Worm (Caenorhabditis elegans): ENCODE data around the gene K08C7.4.

DNA sequence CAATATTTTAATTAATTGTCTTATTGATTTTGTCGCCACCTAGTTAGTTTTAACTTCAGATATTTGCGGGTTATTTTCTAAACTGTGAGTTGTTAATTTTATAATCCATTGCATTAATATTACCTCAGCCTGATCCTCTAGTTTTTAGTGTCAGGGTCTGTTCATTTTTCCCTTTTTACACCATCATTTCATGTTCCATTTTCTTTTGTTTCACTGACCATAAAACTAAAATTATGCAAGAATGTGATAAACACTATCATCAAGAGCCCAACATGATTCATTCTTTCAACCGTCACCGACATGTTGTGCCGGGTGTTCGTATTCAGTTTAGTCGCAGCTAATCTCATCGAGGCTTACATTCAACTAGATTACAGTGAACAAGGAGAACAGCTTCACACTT lies 41.3 kb downstream of the K08C7.4 start, which contains the start of gene F56C4.2:
- TF ChIP-seq egl-27 (tag; optimal IDR thresholded peaks at IDR 0.05): no peak
- TF ChIP-seq ztf-11 (tag; optimal IDR thresholded peaks at IDR 0.05): no peak
- TF ChIP-seq dpl-1 (GFP tag; optimal IDR thresholded peaks at IDR 0.05): no peak
- no peak for TF ChIP-seq mep-1 (tag; optimal IDR thresholded peaks at IDR 0.05)

Measured in whole organism, L1 larva.